Worm (Caenorhabditis elegans): Measurements from ENCODE around the gene W09D6.4.

- TF ChIP-seq pqm-1 (tag; optimal IDR thresholded peaks at IDR 0.05) (no peak), tbx-2 (tag; optimal IDR thresholded peaks at IDR 0.05) (peak; percentile 64), zag-1 (tag; optimal IDR thresholded peaks at IDR 0.05) (no peak), egl-5 (tag; optimal IDR thresholded peaks at IDR 0.05) (peak; percentile 33), elt-2 (tag; optimal IDR thresholded peaks at IDR 0.05) (peak; percentile 40), R02D3.7 (tag; optimal IDR thresholded peaks at IDR 0.05) (peak; percentile 30), eor-1 (tag; optimal IDR thresholded peaks at IDR 0.05) (no peak)
Measured at ce11 chrIII:11066691-11067090, 12.9 kb upstream of the W09D6.4 start.

Data from whole organism, L3 larva.